Worm (Caenorhabditis elegans): ENCODE results near the gene Y62E10A.3.

Gene Y62E10A.3

DNA sequence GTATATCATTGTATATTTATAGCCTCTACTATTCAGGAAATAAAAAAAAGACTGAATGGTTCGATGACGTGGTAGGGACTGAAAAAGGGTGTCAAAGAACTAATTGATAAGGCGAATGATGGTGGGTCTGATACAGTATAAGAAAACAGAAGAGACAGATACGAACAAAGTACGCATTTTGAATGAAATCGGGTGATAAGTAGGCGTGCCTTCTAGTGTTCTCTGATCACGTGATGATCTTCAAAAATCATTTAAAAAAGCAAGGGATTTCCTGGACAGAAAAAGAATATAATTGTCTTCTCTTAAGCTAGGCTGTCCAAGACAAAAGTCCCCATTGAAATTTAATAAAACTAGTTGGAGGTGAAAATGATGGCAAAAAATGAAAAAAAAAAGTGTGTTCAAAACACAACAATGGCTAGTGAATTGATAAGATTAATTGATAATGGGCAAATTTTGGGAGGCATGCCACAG lies 33.2 kb upstream of the Y62E10A.3 start (continued):
- TF ChIP-seq C16A3.4 (tag; optimal IDR thresholded peaks at IDR 0.05): peak; percentile 7
- no peak for TF ChIP-seq xbp-1 (tag; optimal IDR thresholded peaks at IDR 0.05)
- TF ChIP-seq nhr-20 (tag; optimal IDR thresholded peaks at IDR 0.05): peak; percentile 76
- peak; percentile 65 for TF ChIP-seq lin-14 (GFP tag; optimal IDR thresholded peaks at IDR 0.05)
- peak; percentile 24 to 44 for TF ChIP-seq lsy-2 (tag; optimal IDR thresholded peaks at IDR 0.05)

- TF ChIP-seq hpl-2 (GFP tag; optimal IDR thresholded peaks at IDR 0.05) (no peak), nhr-71 (tag; optimal IDR thresholded peaks at IDR 0.05) (no peak), hlh-4 (tag; optimal IDR thresholded peaks at IDR 0.05) (no peak), nhr-28 (tag; optimal IDR thresholded peaks at IDR 0.05) (no peak), nhr-84 (tag; optimal IDR thresholded peaks at IDR 0.05) (no peak), mep-1 (tag; optimal IDR thresholded peaks at IDR 0.05) (no peak), nhr-76 (tag; optimal IDR thresholded peaks at IDR 0.05) (no peak), fkh-4 (tag; optimal IDR thresholded peaks at IDR 0.05; ENCODE audit: borderline replicate concordance) (no peak), nhr-47 (tag; optimal IDR thresholded peaks at IDR 0.05) (no peak), C34B4.2 (tag; optimal IDR thresholded peaks at IDR 0.05) (no peak), fkh-8 (tag; optimal IDR thresholded peaks at IDR 0.05) (no peak)
Measured at ce11 chrIV:13392230-13392629, 32.2 kb upstream of the Y62E10A.3 start.

ce11 chrIV:13390770-13391169 lies 30.7 kb upstream of the Y62E10A.3 start:
- no peak for TF ChIP-seq nhr-76 (tag; optimal IDR thresholded peaks at IDR 0.05)
- peak; percentile 0 for TF ChIP-seq nhr-47 (tag; optimal IDR thresholded peaks at IDR 0.05)

- TF ChIP-seq fkh-10 (GFP tag; optimal IDR thresholded peaks at IDR 0.05) (no peak), tbx-2 (tag; optimal IDR thresholded peaks at IDR 0.05) (no peak), ces-1 (GFP tag; optimal IDR thresholded peaks at IDR 0.05) (no peak), grh-1 (GFP tag; IDR thresholded peaks at IDR 0.05) (no peak), snu-23 (GFP tag; optimal IDR thresholded peaks at IDR 0.05) (no peak), nhr-19 (GFP tag; conservative IDR thresholded peaks at IDR 0.05) (no peak), nhr-90 (tag; optimal IDR thresholded peaks at IDR 0.05; ENCODE audit: poor library complexity) (no peak), lin-14 (GFP tag; optimal IDR thresholded peaks at IDR 0.05) (no peak), efl-3 (GFP tag; optimal IDR thresholded peaks at IDR 0.05) (no peak)
Measured at ce11 chrIV:13389237-13389636, 29.2 kb upstream of the Y62E10A.3 start.

DNA sequence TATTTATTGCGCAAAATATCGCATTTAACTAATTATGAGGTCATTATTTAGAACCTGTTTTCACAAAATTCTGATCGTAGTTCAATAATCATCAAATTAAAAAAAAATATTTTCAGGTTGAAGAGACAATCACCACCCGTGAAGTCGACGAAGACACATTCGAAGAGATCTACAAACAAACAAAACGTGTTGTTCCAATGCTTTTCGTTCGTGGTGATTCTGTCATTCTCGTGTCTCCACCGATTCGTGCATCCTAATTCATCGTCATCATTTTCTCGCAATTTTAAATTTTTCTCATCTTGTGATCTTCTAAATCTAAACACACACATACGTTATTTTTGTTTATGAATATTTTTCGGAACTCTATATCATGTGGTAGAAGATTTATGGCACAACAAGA lies 28.7 kb upstream of the Y62E10A.3 start:
- TF ChIP-seq sup-37 (GFP tag; optimal IDR thresholded peaks at IDR 0.05) (no peak), C04F5.9 (tag; optimal IDR thresholded peaks at IDR 0.05) (no peak), dpl-1 (GFP tag; optimal IDR thresholded peaks at IDR 0.05) (no peak), tbx-2 (tag; optimal IDR thresholded peaks at IDR 0.05) (peak; percentile 12), nhr-237 (tag; optimal IDR thresholded peaks at IDR 0.05) (no peak), aha-1 (tag; optimal IDR thresholded peaks at IDR 0.05) (no peak), ceh-88 (GFP tag; IDR thresholded peaks at IDR 0.05) (no peak), nhr-47 (tag; optimal IDR thresholded peaks at IDR 0.05) (peak; percentile 16), nhr-71 (tag; optimal IDR thresholded peaks at IDR 0.05) (peak; percentile 42), nhr-90 (tag; optimal IDR thresholded peaks at IDR 0.05; ENCODE audit: poor library complexity) (peak; percentile 30), vab-15 (tag; optimal IDR thresholded peaks at IDR 0.05) (no peak), rnt-1 (tag; optimal IDR thresholded peaks at IDR 0.05) (no peak), xbp-1 (tag; optimal IDR thresholded peaks at IDR 0.05) (no peak), lsy-2 (tag; optimal IDR thresholded peaks at IDR 0.05) (no peak), mab-9 (GFP tag; IDR thresholded peaks at IDR 0.05) (no peak), pag-3 (tag; optimal IDR thresholded peaks at IDR 0.05; ENCODE audit: borderline replicate concordance, insufficient read depth) (no peak), nhr-76 (tag; optimal IDR thresholded peaks at IDR 0.05) (no peak), sox-4 (tag; optimal IDR thresholded peaks at IDR 0.05) (no peak), unc-130 (tag; optimal IDR thresholded peaks at IDR 0.05) (no peak), nhr-85 (tag) (peak; percentile 65), grh-1 (GFP tag; IDR thresholded peaks at IDR 0.05) (no peak), fkh-10 (GFP tag; optimal IDR thresholded peaks at IDR 0.05) (no peak), mep-1 (tag; optimal IDR thresholded peaks at IDR 0.05) (no peak), unc-98 (GFP tag; IDR thresholded peaks at IDR 0.05) (no peak), nhr-20 (tag; optimal IDR thresholded peaks at IDR 0.05) (peak; percentile 3), alr-1 (tag; optimal IDR thresholded peaks at IDR 0.05; ENCODE audit: borderline replicate concordance) (no peak), unc-62 (GFP tag; optimal IDR thresholded peaks at IDR 0.05) (no peak), lir-3 (tag; optimal IDR thresholded peaks at IDR 0.05; ENCODE audit: poor library complexity) (no peak), ceh-8 (GFP tag; optimal IDR thresholded peaks at IDR 0.05) (no peak), pax-3 (tag; optimal IDR thresholded peaks at IDR 0.05) (no peak)
